Fruit fly (Drosophila melanogaster) whole organism, embryonic: ENCODE data around the gene CG45099.

Source experiments
- CG10654 ChIP-seq: fragments of 200-800 bp; sonication (Bioruptor generic); optimal IDR thresholded peaks from 2 replicates; lab custom pipeline; 2016; ENCODE audit warnings: missing biosample characterization, missing genetic modification characterization
- CG11560 ChIP-seq: fragments of 200-800 bp; sonication (Bioruptor generic); IDR thresholded peaks from 3 replicates; pipeline ENCODE4 v1.3.6; 2022; ENCODE audit warnings: missing biosample characterization, missing genetic modification characterization
- CG12236 ChIP-seq: fragments of 200-800 bp; sonication (Bioruptor generic); optimal IDR thresholded peaks from 2 replicates; lab custom pipeline; 2016; ENCODE audit warnings: missing biosample characterization, missing genetic modification characterization
- CG12659 ChIP-seq: fragments of 200-800 bp; sonication (Bioruptor generic); optimal IDR thresholded peaks from 3 replicates; lab custom pipeline; 2017; ENCODE audit warnings: mild to moderate bottlenecking, missing biosample characterization, missing genetic modification reagents, missing genetic modification characterization
- CG14710 ChIP-seq: fragments of 200-800 bp; sonication (Bioruptor generic); optimal IDR thresholded peaks from 3 replicates; lab custom pipeline; 2019; ENCODE audit warnings: missing biosample characterization, mild to moderate bottlenecking, missing genetic modification characterization, moderate library complexity
- CG15269 ChIP-seq: fragments of 200-800 bp; sonication (Bioruptor generic); optimal IDR thresholded peaks from 2 replicates; lab custom pipeline; 2018; ENCODE audit warnings: missing biosample characterization, mild to moderate bottlenecking, missing genetic modification characterization, moderate library complexity
- CG17568 ChIP-seq: fragments of 200-800 bp; sonication (Bioruptor generic); optimal IDR thresholded peaks from 2 replicates; lab custom pipeline; 2018; ENCODE audit warnings: missing biosample characterization, mild to moderate bottlenecking, missing genetic modification characterization, moderate library complexity
- CG2116 ChIP-seq: fragments of 200-800 bp; sonication (Bioruptor generic); optimal IDR thresholded peaks from 3 replicates; lab custom pipeline; 2018; ENCODE audit warnings: missing biosample characterization, mild to moderate bottlenecking, missing genetic modification characterization
- CG2678 ChIP-seq: fragments of 200-800 bp; sonication (Bioruptor generic); optimal IDR thresholded peaks from 3 replicates; lab custom pipeline; 2019; ENCODE audit warnings: missing biosample characterization, mild to moderate bottlenecking, missing genetic modification characterization, moderate library complexity
- CG33557 ChIP-seq: fragments of 200-800 bp; sonication (Bioruptor generic); optimal IDR thresholded peaks from 2 replicates; lab custom pipeline; 2019; ENCODE audit warnings: missing biosample characterization, mild to moderate bottlenecking, missing genetic modification characterization, moderate library complexity
- CG3726 ChIP-seq: fragments of 200-800 bp; sonication (Bioruptor generic); IDR thresholded peaks from 3 replicates; pipeline ENCODE4, ENCODE4 v1.3.6; 2022; ENCODE audit warnings: missing biosample characterization, missing genetic modification characterization
- CG3847 ChIP-seq: fragments of 200-800 bp; sonication (Bioruptor generic); IDR thresholded peaks from 2 replicates; pipeline ENCODE4 v1.3.6; 2022; ENCODE audit warnings: missing biosample characterization, missing genetic modification characterization
- CG43689 ChIP-seq: fragments of 200-800 bp; sonication (Bioruptor generic); IDR thresholded peaks from 2 replicates; pipeline ENCODE4 v1.3.6; 2022; ENCODE audit warnings: missing biosample characterization, missing genetic modification characterization
- CG4424 ChIP-seq: fragments of 200-800 bp; sonication (Bioruptor generic); optimal IDR thresholded peaks from 3 replicates; lab custom pipeline; 2016; ENCODE audit warnings: missing biosample characterization, missing genetic modification characterization
- CG6765 ChIP-seq: fragments of 200-800 bp; sonication (Bioruptor generic); optimal IDR thresholded peaks from 3 replicates; lab custom pipeline; 2017; ENCODE audit warnings: missing biosample characterization, mild to moderate bottlenecking, missing genetic modification characterization
- CG7745 ChIP-seq: fragments of 200-800 bp; sonication (Bioruptor generic); optimal IDR thresholded peaks from 2 replicates; lab custom pipeline; 2018; ENCODE audit warnings: missing biosample characterization, mild to moderate bottlenecking, missing genetic modification characterization, moderate library complexity
- CG7839 ChIP-seq: fragments of 200-800 bp; sonication (Bioruptor generic); optimal IDR thresholded peaks from 3 replicates; lab custom pipeline; 2018; ENCODE audit warnings: missing biosample characterization, mild to moderate bottlenecking, missing genetic modification characterization, moderate library complexity
- CG8924 ChIP-seq: fragments of 200-800 bp; optimal IDR thresholded peaks from 3 replicates; lab custom pipeline; 2019; ENCODE audit warnings: missing biosample characterization, mild to moderate bottlenecking, missing genetic modification characterization, moderate library complexity
- CG9215 ChIP-seq: fragments of 200-800 bp; sonication (Bioruptor generic); IDR thresholded peaks from 2 replicates; pipeline ENCODE4 v1.3.6; 2022; ENCODE audit warnings: missing biosample characterization, missing genetic modification characterization
- Dfd ChIP-seq, 2 experiments: fragments of >200 bp; optimal IDR thresholded peaks; 2 replicates each; lab custom pipeline; 2017; ENCODE audit warnings: missing biosample characterization in 2 of 2, missing genetic modification characterization in 2 of 2
- Dip3 ChIP-seq: fragments of 200-800 bp; sonication (Bioruptor generic); optimal IDR thresholded peaks from 3 replicates; lab custom pipeline; 2016; ENCODE audit warnings: missing biosample characterization, missing genetic modification characterization
- E2f1 ChIP-seq: fragments of 200-800 bp; sonication (Bioruptor generic); IDR thresholded peaks from 2 replicates; pipeline ENCODE4 v1.3.6; 2022; ENCODE audit warnings: missing biosample characterization, missing genetic modification characterization
- ERR ChIP-seq: fragments of 200-800 bp; sonication (Bioruptor generic); optimal IDR thresholded peaks from 2 replicates; lab custom pipeline; 2016; ENCODE audit warnings: missing biosample characterization, missing genetic modification characterization
- Hsf ChIP-seq: fragments of 200-800 bp; sonication (Bioruptor generic); optimal IDR thresholded peaks from 3 replicates; lab custom pipeline; 2016; ENCODE audit warnings: missing biosample characterization, missing genetic modification characterization
- Med ChIP-seq: fragments of 200-800 bp; sonication (Bioruptor generic); peaks from one replicate; lab custom pipeline; 2016; ENCODE audit warnings: missing biosample characterization, missing genetic modification characterization, mild to moderate bottlenecking, inconsistent platforms, moderate library complexity
- NC2α ChIP-seq: fragments of 200-800 bp; sonication (Bioruptor generic); optimal IDR thresholded peaks from 2 replicates; lab custom pipeline; 2016; ENCODE audit warnings: missing biosample characterization, missing genetic modification characterization
- PHDP ChIP-seq: fragments of 200-800 bp; sonication (Bioruptor generic); optimal IDR thresholded peaks from 3 replicates; lab custom pipeline; 2018; ENCODE audit warnings: missing biosample characterization, mild to moderate bottlenecking, missing genetic modification characterization, moderate library complexity
- Rx ChIP-seq: fragments of 200-800 bp; sonication (Bioruptor generic); IDR thresholded peaks from 2 replicates; pipeline ENCODE4 v1.3.6; 2022; ENCODE audit warnings: missing biosample characterization, missing genetic modification characterization
- Trl ChIP-seq, 3 experiments: fragments of >200 bp in 2 of 3; fragments of 200-800 bp in 1 of 3; sonication (Bioruptor generic) in 1 of 3; optimal IDR thresholded peaks; 2 replicates in 1 of 3; 3 replicates in 2 of 3; lab custom pipeline; 2016 to 2017; ENCODE audit warnings: missing biosample characterization in 1 of 3, missing genetic modification characterization in 1 of 3
- ase ChIP-seq: fragments of 200-800 bp; sonication (Bioruptor generic); IDR thresholded peaks from 3 replicates; pipeline ENCODE4 v1.3.6; 2022; ENCODE audit warnings: missing biosample characterization, missing genetic modification characterization
- bab2 ChIP-seq: fragments of 200-800 bp; sonication (Bioruptor generic); optimal IDR thresholded peaks from 2 replicates; lab custom pipeline; 2016; ENCODE audit warnings: missing biosample characterization, missing genetic modification characterization
- bsh ChIP-seq, 2 experiments: fragments of 200-800 bp; sonication (Bioruptor generic); optimal IDR thresholded peaks; 2 replicates each; lab custom pipeline; 2017 to 2018; ENCODE audit warnings: mild to moderate bottlenecking in 2 of 2, missing biosample characterization in 2 of 2, missing genetic modification characterization in 2 of 2, moderate library complexity in 1 of 2
- cad ChIP-seq: fragments of >200 bp; optimal IDR thresholded peaks from 2 replicates; lab custom pipeline; 2017; ENCODE audit warnings: missing biosample characterization, missing genetic modification characterization
- fd64A ChIP-seq: fragments of 200-800 bp; sonication (Bioruptor generic); optimal IDR thresholded peaks from 3 replicates; lab custom pipeline; 2018; ENCODE audit warnings: missing biosample characterization, mild to moderate bottlenecking, missing genetic modification characterization
- ind ChIP-seq: fragments of 200-800 bp; sonication (Bioruptor generic); optimal IDR thresholded peaks from 3 replicates; lab custom pipeline; 2016; ENCODE audit warnings: missing biosample characterization, missing genetic modification characterization
- jumu ChIP-seq: fragments of 200-800 bp; sonication (Bioruptor generic); optimal IDR thresholded peaks from 3 replicates; lab custom pipeline; 2016; ENCODE audit warnings: missing biosample characterization, missing genetic modification characterization
- kay ChIP-seq: fragments of 200-800 bp; sonication (Bioruptor generic); optimal IDR thresholded peaks from 2 replicates; lab custom pipeline; 2016; ENCODE audit warnings: missing biosample characterization, missing genetic modification characterization
- lab ChIP-seq: fragments of 200-800 bp; sonication (Bioruptor generic); optimal IDR thresholded peaks from 3 replicates; lab custom pipeline; 2017; ENCODE audit warnings: missing biosample characterization, missing genetic modification characterization, mild to moderate bottlenecking, moderate library complexity, missing genetic modification reagents
- lbe ChIP-seq: fragments of 200-800 bp; sonication (Bioruptor generic); optimal IDR thresholded peaks from 2 replicates; lab custom pipeline; 2016; ENCODE audit warnings: missing biosample characterization, mild to moderate bottlenecking, missing genetic modification characterization
- mirr ChIP-seq: fragments of 200-800 bp; sonication (Bioruptor generic); optimal IDR thresholded peaks from 3 replicates; lab custom pipeline; 2018; ENCODE audit warnings: missing biosample characterization, mild to moderate bottlenecking, missing genetic modification characterization
- nom ChIP-seq: fragments of 200-800 bp; sonication (Bioruptor generic); optimal IDR thresholded peaks from 2 replicates; lab custom pipeline; 2017; ENCODE audit warnings: missing biosample characterization, missing genetic modification characterization, mild to moderate bottlenecking, moderate library complexity, missing genetic modification reagents
- schlank ChIP-seq: fragments of 200-800 bp; sonication (Bioruptor generic); optimal IDR thresholded peaks from 2 replicates; lab custom pipeline; 2018; ENCODE audit warnings: missing biosample characterization, mild to moderate bottlenecking, missing genetic modification characterization
- sim ChIP-seq: fragments of 200-800 bp; sonication (Bioruptor generic); IDR thresholded peaks from 2 replicates; pipeline ENCODE4 v1.3.6; 2022; ENCODE audit warnings: missing biosample characterization, missing genetic modification characterization
- slbo ChIP-seq: fragments of 200-800 bp; sonication (Bioruptor generic); IDR thresholded peaks from 2 replicates; pipeline ENCODE4 v1.3.6; 2022; ENCODE audit warnings: missing biosample characterization, missing genetic modification characterization
- so ChIP-seq: fragments of 200-800 bp; sonication (Bioruptor generic); IDR thresholded peaks from 3 replicates; pipeline ENCODE4 v1.3.6; 2022; ENCODE audit warnings: missing biosample characterization, missing genetic modification characterization
- sob ChIP-seq: fragments of 200-800 bp; sonication (Bioruptor generic); IDR thresholded peaks from 2 replicates; pipeline ENCODE4 v1.3.6; 2022; ENCODE audit warnings: missing biosample characterization, missing genetic modification characterization
- stwl ChIP-seq: fragments of 200-800 bp; sonication (Bioruptor generic); optimal IDR thresholded peaks from 3 replicates; lab custom pipeline; 2018; ENCODE audit warnings: missing biosample characterization, mild to moderate bottlenecking, missing genetic modification characterization, moderate library complexity

CG45099 gene

dm6 chr3R:22026922-22027742 lies 7.0 kb downstream of the CG45099 start, which contains the start of the genes Cchl and ND-42 (continued):
- TF ChIP-seq slbo (GFP tag; lab: Robert Waterston, UW): peak; percentile 76
- TF ChIP-seq, all 482 proteins: peak for 354

- TF ChIP-seq Dfd (GFP tag; optimal IDR thresholded peaks at IDR 0.05; lab: Kevin White, UChicago): no peak
- TF ChIP-seq CG17568 (GFP tag; lab: Kevin White, UChicago): no peak
- no peak for TF ChIP-seq schlank
- TF ChIP-seq cad (GFP tag; lab: Kevin White, UChicago): no peak
- TF ChIP-seq CG11560: no peak
- TF ChIP-seq CG43689: no peak
- no peak for TF ChIP-seq jumu (GFP tag; lab: Kevin White, UChicago)
- peak; percentile 29 for TF ChIP-seq lab
- TF ChIP-seq NC2α (GFP tag; lab: Kevin White, UChicago): no peak
- peak; percentile 21 for TF ChIP-seq kay (GFP tag; lab: Kevin White, UChicago)
- peak; percentile 7 for TF ChIP-seq Hsf (GFP tag; lab: Kevin White, UChicago)
- TF ChIP-seq CG14710 (tag; lab: Kevin White, UChicago): peak; percentile 9
- peak; percentile 27 for TF ChIP-seq CG7839
- TF ChIP-seq CG15269: peak; percentile 18
- no peak for TF ChIP-seq CG12236 (GFP tag; lab: Kevin White, UChicago)
- no peak for TF ChIP-seq E2f1 (GFP tag; lab: Robert Waterston, UW)
- 0 out of 3 replicates have a peak, but pooled peaks have one; percentile 26 for TF ChIP-seq so
- TF ChIP-seq CG3847: peak; percentile 39; the same call in 1 of the 2 replicates
- TF ChIP-seq ase (GFP tag; lab: Robert Waterston, UW): 0 out of 3 replicates have a peak, but pooled peaks have one; percentile 11
- TF ChIP-seq fd64A: no peak
- TF ChIP-seq Dip3 (GFP tag; lab: Kevin White, UChicago): peak; percentile 5
- no peak for TF ChIP-seq CG7745 (tag; lab: Kevin White, UChicago)
- peak; percentile 12 for TF ChIP-seq PHDP
- no peak for TF ChIP-seq bab2 (GFP tag; lab: Kevin White, UChicago)
- no peak for TF ChIP-seq CG2116 (GFP tag; lab: Kevin White, UChicago)
- TF ChIP-seq CG2678: peak; percentile 19
- TF ChIP-seq Rx (GFP tag; lab: Robert Waterston, UW): no peak
- TF ChIP-seq stwl: peak; percentile 80
- peak; percentile 19 for TF ChIP-seq lbe
- TF ChIP-seq sob: peak; percentile 52
- TF ChIP-seq CG10654 (GFP tag; lab: Kevin White, UChicago): no peak
- TF ChIP-seq ERR: no peak
- TF ChIP-seq Med (GFP tag; lab: Kevin White, UChicago): peak; percentile 89
- no peak for TF ChIP-seq sim (GFP tag; lab: Robert Waterston, UW)
- TF ChIP-seq CG3726: no peak
- TF ChIP-seq ind (GFP tag; lab: Kevin White, UChicago): peak; percentile 12
- TF ChIP-seq CG4424 (GFP tag; lab: Kevin White, UChicago): peak; percentile 20
- no peak for TF ChIP-seq CG9215 (GFP tag; lab: Robert Waterston, UW)
- no peak for TF ChIP-seq Trl (optimal IDR thresholded peaks at IDR 0.05; lab: Kevin White, UChicago)
- no peak for TF ChIP-seq Trl (GFP tag; optimal IDR thresholded peaks at IDR 0.05; lab: Kevin White, UChicago)
- peak in 1 of 2 experiments; percentile 17 for TF ChIP-seq bsh (GFP tag; optimal IDR thresholded peaks at IDR 0.05; lab: Kevin White, UChicago)
- TF ChIP-seq CG6765 (GFP tag; lab: Kevin White, UChicago): peak; percentile 22
- no peak for TF ChIP-seq mirr (GFP tag; lab: Kevin White, UChicago)
- no peak for TF ChIP-seq CG8924 (tag; lab: Kevin White, UChicago)
- TF ChIP-seq CG33557 (GFP tag; lab: Kevin White, UChicago): no peak
- peak; percentile 27 for TF ChIP-seq CG12659
- TF ChIP-seq nom: peak; percentile 32
These were observed 8.8 kb downstream of the CG45099 start, which contains the start of gene CG6028 for dm6 chr3R:22025320-22025719. CG6028 (minus strand) TSS chr3R:22025506.
